Worm (Caenorhabditis elegans): ENCODE measurements around the gene ZC239.5.
A peak's percentile ranks its signal among the peaks of the same experiment; 100 is the strongest.

Gene ZC239.5

ce11 chrII:3248043-3248718 lies 37.7 kb downstream of the ZC239.5 start, which contains the start of the genes fbxc-50 and C17F4.2 (continued):
- peak; percentile 27 for TF ChIP-seq lsl-1 (GFP tag; optimal IDR thresholded peaks at IDR 0.05)
- TF ChIP-seq madf-6 (GFP tag; IDR thresholded peaks at IDR 0.05), result peak; percentile 88
- no peak for TF ChIP-seq aptf-2 (GFP tag; conservative IDR thresholded peaks at IDR 0.05)
- TF ChIP-seq pbrm-1 (GFP tag; IDR thresholded peaks at IDR 0.05), result 0 out of 2 replicates have a peak, but pooled peaks have one; percentile 11

DNA sequence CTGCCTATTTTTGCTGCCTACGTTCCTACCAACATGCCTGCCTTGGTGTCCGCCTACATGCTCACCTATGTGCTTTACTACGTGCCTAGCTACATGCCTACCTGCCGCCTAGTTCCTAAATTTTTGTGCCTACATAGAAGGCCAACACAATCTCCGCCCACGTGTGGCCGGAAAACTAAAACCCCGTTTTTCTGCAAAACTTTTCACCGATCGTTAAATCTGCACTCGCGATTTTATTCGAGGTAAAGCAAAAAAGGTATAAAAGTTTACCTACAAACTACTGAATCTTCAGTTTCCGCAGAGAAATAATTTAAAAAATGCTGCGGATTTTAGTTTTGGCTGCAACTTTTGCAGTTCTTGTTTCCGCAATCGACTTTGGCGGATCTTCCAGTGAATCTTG lies 38.9 kb downstream of the ZC239.5 start, which contains the start of gene clec-124:
Gene clec-124, plus strand, starts transcription at position 301 of the 400 bp plus-strand sequence.
- no peak for TF ChIP-seq F55B11.4 (tag; optimal IDR thresholded peaks at IDR 0.05; ENCODE audit: borderline replicate concordance, insufficient read depth)
- no peak for TF ChIP-seq efl-1 (GFP tag; optimal IDR thresholded peaks at IDR 0.05)

DNA sequence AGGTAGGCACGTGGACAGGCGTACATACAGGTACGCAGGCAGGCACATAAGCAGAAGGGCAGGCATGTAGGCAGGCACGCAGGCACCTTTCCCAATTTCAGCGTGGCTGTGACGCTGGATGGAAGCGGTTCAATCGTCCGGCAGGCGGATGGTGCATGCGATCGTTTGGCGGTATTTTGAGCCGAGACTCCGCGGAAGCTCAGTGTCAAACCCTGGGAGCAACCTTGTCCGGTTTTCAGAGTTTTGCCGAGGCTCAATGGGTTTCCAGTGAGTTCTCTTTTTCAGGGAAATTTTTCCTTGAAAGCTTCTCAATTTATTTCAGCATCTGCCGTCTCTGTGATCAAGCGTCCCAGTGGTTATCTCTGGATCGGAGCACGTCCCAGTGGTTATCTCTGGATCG lies 39.7 kb downstream of the ZC239.5 start:
- no peak for TF ChIP-seq F37B4.10 (GFP tag; IDR thresholded peaks at IDR 0.05)
- TF ChIP-seq zfh-2 (GFP tag; conservative IDR thresholded peaks at IDR 0.05), result peak; percentile 74

DNA sequence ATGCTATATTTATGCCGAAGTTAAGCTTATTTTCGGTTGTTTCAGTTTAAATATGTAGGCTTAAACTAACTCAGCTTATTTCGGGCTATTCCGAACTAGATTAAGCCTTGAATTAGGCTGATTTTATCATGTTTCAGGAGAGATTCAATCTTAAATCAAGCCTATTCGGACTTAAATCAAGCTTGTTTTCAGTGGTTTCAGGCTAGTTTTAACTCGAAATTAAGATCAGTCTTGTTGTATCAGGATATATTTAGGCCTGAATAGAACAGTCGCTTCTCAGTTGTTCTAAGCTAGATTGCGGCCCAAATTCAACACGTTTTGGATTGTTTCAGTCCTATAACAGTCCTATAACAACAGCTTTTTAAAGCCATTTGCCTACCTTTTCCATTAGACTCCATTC lies 41.3 kb downstream of the ZC239.5 start:
- TF ChIP-seq nfyb-1 (GFP tag; IDR thresholded peaks at IDR 0.05) (no peak), F55B11.4 (tag; optimal IDR thresholded peaks at IDR 0.05; ENCODE audit: borderline replicate concordance, insufficient read depth) (no peak)

- TF ChIP-seq snpc-3.4 (tag; optimal IDR thresholded peaks at IDR 0.05), result no peak
- TF ChIP-seq pbrm-1 (GFP tag; IDR thresholded peaks at IDR 0.05), result no peak
- no peak for TF ChIP-seq tlf-1 (GFP tag; optimal IDR thresholded peaks at IDR 0.05)
- TF ChIP-seq akir-1 (GFP tag; optimal IDR thresholded peaks at IDR 0.05), result no peak
- no peak for TF ChIP-seq F23B12.7 (tag; optimal IDR thresholded peaks at IDR 0.05; ENCODE audit: insufficient read depth)
- TF ChIP-seq hrde-1 (tag; optimal IDR thresholded peaks at IDR 0.05; ENCODE audit: borderline replicate concordance), result no peak
- no peak for TF ChIP-seq mxl-1 (tag; optimal IDR thresholded peaks at IDR 0.05)
Measured at ce11 chrII:3259254-3259653, 48.8 kb downstream of the ZC239.5 start, which contains the start of gene gcy-19. Gene gcy-19 (minus strand): TSS chrII:3259354.

ce11 chrII:3262504-3262903 lies 52.0 kb downstream of the ZC239.5 start, which contains the start of gene F02E11.2:
Gene F02E11.2 (plus strand): TSS chrII:3262804.
- TF ChIP-seq madf-10 (tag; optimal IDR thresholded peaks at IDR 0.05), result no peak
- no peak for TF ChIP-seq ccch-3 (GFP tag; optimal IDR thresholded peaks at IDR 0.05)
- TF ChIP-seq dpff-1 (tag; optimal IDR thresholded peaks at IDR 0.05), result no peak
- TF ChIP-seq nfya-2 (GFP tag; IDR thresholded peaks at IDR 0.05), result no peak
- TF ChIP-seq rpc-1 (optimal IDR thresholded peaks at IDR 0.05), result no peak
- TF ChIP-seq rpc-1 (tag; optimal IDR thresholded peaks at IDR 0.05), result peak; percentile 33
- TF ChIP-seq nhr-80 (tag; optimal IDR thresholded peaks at IDR 0.05), result no peak
- TF ChIP-seq sptf-2 (GFP tag; optimal IDR thresholded peaks at IDR 0.05), result no peak
